Fruit fly (Drosophila melanogaster): ENCODE data around the gene Zdhhc8.

Zdhhc8 gene

DNA sequence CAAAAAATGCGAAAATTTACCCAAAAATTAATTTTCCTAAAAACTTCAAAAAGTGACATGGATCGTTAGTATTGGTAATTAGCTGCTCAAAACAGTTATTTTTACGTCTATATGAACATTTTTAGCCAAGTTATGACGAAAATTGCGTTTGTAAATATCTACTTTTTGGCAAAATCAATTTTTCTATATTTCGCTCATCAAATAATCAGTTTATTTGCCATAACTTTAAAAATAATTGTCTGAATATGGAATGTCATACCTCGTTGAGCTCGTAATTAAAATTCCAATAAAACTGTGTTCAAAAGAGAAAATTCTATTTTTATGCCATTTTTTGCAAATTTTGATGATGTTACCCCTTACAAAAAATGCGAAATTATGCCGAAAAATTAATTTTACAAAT is 59.5 kb downstream of the Zdhhc8 start:
- TF ChIP-seq Dfd (GFP tag; optimal IDR thresholded peaks at IDR 0.05) (peak; percentile 92), tai (GFP tag; optimal IDR thresholded peaks at IDR 0.05) (no peak)

DNA sequence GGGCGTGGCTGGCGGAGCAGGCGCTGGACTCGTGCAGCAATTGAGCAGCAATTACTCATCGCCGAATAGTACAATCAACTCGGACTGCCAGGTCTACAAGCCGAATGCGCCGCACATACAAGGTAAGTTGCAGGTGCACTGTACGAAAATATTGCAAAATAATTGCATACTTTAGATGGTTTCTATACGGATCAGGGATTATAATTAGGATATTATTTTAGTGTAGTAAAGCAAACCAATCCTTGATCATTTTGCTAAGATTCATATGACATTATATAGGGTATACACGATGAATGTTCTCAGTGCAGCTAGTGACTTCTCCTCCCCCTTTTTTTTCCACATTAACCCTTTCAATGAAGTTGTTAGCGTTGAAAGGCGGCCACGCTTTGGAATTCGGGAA is 60.5 kb downstream of the Zdhhc8 start:
- TF ChIP-seq h (GFP tag; optimal IDR thresholded peaks at IDR 0.05) (peak; percentile 9), jim (GFP tag; optimal IDR thresholded peaks at IDR 0.05) (no peak)

DNA sequence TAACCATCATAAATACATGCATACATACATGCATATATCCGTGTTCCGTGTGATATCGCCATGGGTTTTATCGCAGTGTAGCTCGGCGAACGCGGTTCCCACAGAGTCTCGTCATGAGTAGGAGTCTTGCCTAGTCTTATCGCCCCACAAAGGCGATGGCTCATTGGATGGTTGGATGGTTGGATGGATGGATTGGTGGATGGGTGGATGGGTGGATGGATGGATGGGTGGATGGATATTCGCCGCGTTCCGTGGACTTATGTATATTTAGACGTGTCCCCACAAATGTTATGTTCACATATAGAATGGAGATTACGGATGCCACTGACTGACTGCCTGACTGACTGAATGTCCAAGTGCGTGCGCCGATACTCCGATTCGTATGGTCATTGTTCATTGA is 64.8 kb downstream of the Zdhhc8 start:
- TF ChIP-seq rgr (GFP tag; optimal IDR thresholded peaks at IDR 0.05) (no peak), sage (GFP tag; optimal IDR thresholded peaks at IDR 0.05) (no peak), Rel (GFP tag; optimal IDR thresholded peaks at IDR 0.05) (no peak), Rel (tag; optimal IDR thresholded peaks at IDR 0.05) (no peak), dsf (GFP tag; optimal IDR thresholded peaks at IDR 0.05; ENCODE audit: borderline replicate concordance) (no peak), usp (GFP tag; optimal IDR thresholded peaks at IDR 0.05) (no peak), pan (optimal IDR thresholded peaks at IDR 0.05) (no peak), dmrt93B (GFP tag; optimal IDR thresholded peaks at IDR 0.05) (no peak), Mio (GFP tag; optimal IDR thresholded peaks at IDR 0.05) (no peak), br (GFP tag; optimal IDR thresholded peaks at IDR 0.05) (no peak), ey (GFP tag; optimal IDR thresholded peaks at IDR 0.05) (no peak), jim (GFP tag; optimal IDR thresholded peaks at IDR 0.05) (no peak), CG9705 (GFP tag; optimal IDR thresholded peaks at IDR 0.05) (no peak), Hr83 (GFP tag; optimal IDR thresholded peaks at IDR 0.05; ENCODE audit: poor library complexity, severe bottlenecking) (no peak), Myc (optimal IDR thresholded peaks at IDR 0.05) (no peak), sv (GFP tag; optimal IDR thresholded peaks at IDR 0.05) (no peak), Hnf4 (GFP tag; optimal IDR thresholded peaks at IDR 0.05) (no peak), Dif (GFP tag; optimal IDR thresholded peaks at IDR 0.05; ENCODE audit: partially characterized antibody) (no peak), foxo (GFP tag; optimal IDR thresholded peaks at IDR 0.05) (no peak)

DNA sequence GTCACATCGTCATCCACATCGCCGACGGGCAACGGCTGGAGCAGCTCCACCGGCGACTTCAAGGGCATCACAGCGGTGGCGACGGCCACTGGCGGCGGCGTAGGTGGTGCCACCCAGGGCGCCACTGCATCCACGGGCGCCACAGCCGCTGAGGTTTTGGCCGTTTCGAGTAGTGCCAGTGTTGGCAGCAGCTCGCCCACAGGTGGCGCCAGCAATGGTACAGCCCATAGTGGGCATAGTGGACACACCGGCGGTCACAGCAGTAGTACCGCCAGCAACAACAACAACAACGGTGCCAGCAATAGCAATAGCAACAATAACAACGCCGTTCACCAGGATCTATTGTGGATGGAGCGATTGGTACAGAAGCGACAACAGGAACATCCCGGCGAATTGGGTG is 69.6 kb downstream of the Zdhhc8 start:
- TF ChIP-seq ey (GFP tag; optimal IDR thresholded peaks at IDR 0.05) = no peak
- no peak for TF ChIP-seq Dif (GFP tag; optimal IDR thresholded peaks at IDR 0.05; ENCODE audit: partially characterized antibody)
- no peak for TF ChIP-seq GATAd (GFP tag; optimal IDR thresholded peaks at IDR 0.05)
- no peak for TF ChIP-seq foxo (GFP tag; optimal IDR thresholded peaks at IDR 0.05)
- no peak for TF ChIP-seq OdsH (GFP tag; optimal IDR thresholded peaks at IDR 0.05)
- no peak for TF ChIP-seq dsf (GFP tag; optimal IDR thresholded peaks at IDR 0.05; ENCODE audit: borderline replicate concordance)
- no peak for TF ChIP-seq woc (GFP tag; optimal IDR thresholded peaks at IDR 0.05)
- TF ChIP-seq sv (GFP tag; optimal IDR thresholded peaks at IDR 0.05) = no peak
- TF ChIP-seq Rel (GFP tag; optimal IDR thresholded peaks at IDR 0.05) = no peak
- no peak for TF ChIP-seq Rel (tag; optimal IDR thresholded peaks at IDR 0.05)
- TF ChIP-seq br (GFP tag; optimal IDR thresholded peaks at IDR 0.05) = no peak
- TF ChIP-seq CG32264 (GFP tag; optimal IDR thresholded peaks at IDR 0.05) = no peak
- no peak for TF ChIP-seq CrebA (GFP tag; optimal IDR thresholded peaks at IDR 0.05; ENCODE audit: borderline replicate concordance)

DNA sequence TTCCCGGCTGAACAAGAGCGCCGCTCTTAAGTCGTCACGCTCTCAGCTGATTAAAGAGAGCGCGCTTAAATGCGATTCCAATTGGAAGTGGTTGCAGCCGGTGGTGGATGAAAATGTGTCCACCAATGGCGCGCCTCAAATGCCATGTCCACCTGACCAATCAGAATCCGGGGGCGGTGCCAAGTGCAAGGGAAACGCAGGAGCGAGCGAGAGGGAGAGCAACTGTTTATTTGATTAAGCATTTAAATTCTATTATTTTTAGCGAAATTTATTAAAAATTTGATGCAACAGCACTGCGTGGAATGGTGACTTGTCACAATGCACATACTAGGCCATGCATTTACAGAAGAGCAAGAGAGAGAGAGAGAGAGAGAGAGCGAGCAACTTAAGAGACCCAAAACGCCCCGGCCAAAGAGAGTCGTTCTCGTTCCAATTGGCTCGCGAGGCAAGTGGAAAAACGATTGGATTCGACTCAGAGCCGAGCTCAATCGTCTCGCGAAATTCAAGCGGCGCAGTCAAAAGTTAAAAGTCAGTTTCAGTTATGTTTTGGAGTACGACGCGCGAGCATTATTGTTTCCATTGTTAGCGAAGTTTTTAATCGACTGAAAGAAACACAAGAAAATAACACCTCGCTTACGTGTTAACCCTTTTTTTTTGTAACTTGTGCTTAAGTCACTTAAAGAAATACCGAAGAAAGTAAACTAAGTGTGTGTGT is 71.8 kb downstream of the Zdhhc8 start, which contains the start of gene lz:
Gene lz (plus strand): TSS at position 626 of the 715 bp plus-strand sequence.
- TF ChIP-seq tai (GFP tag; optimal IDR thresholded peaks at IDR 0.05) (no peak), psq (GFP tag; optimal IDR thresholded peaks at IDR 0.05) (no peak), pan (optimal IDR thresholded peaks at IDR 0.05) (no peak), Dif (GFP tag; optimal IDR thresholded peaks at IDR 0.05; ENCODE audit: partially characterized antibody) (peak; percentile 80), dl (GFP tag; optimal IDR thresholded peaks at IDR 0.05; ENCODE audit: insufficient read depth in 1 of 2, partially characterized antibody in 2 of 2) (peak; percentile 44 to 52), Hr83 (GFP tag; optimal IDR thresholded peaks at IDR 0.05; ENCODE audit: poor library complexity, severe bottlenecking) (no peak), ey (GFP tag; optimal IDR thresholded peaks at IDR 0.05) (no peak), rgr (GFP tag; optimal IDR thresholded peaks at IDR 0.05) (no peak)

DNA sequence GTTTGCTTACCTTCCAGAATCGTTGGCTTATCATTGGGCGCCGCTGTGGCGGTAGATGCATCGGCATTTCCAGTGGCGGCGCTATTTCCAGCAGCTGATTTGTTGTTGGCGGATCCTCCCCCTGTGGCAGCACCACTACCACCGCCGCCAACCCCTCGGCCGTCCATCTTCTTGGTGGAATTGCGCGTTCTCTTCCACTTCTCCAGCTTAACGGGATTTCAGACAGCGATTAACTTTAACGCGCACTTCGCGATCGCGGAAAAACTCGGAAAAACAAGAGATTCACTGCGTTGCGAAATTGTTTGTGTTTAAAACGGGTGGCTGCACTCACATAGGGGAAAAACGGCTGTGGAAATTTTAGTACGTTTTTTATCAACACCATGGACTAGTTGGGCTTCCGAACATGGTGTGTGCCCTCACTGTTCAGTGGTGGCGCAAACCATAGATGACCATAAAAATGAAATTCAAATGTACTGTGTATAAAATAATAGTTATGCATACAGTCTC is 73.2 kb downstream of the Zdhhc8 start, which contains the start of gene c11.1:
Gene c11.1 (minus strand): TSS at position 335 of the 507 bp plus-strand sequence.
- peak; percentile 0 for TF ChIP-seq Sp1 (GFP tag; optimal IDR thresholded peaks at IDR 0.05)
- no peak for TF ChIP-seq Rel (GFP tag; optimal IDR thresholded peaks at IDR 0.05)
- TF ChIP-seq Rel (tag; optimal IDR thresholded peaks at IDR 0.05) = peak; percentile 91
- peak; percentile 43 for TF ChIP-seq Myc (optimal IDR thresholded peaks at IDR 0.05)
- peak; percentile 3 for TF ChIP-seq h (GFP tag; optimal IDR thresholded peaks at IDR 0.05)
- TF ChIP-seq Hnf4 (GFP tag; optimal IDR thresholded peaks at IDR 0.05) = no peak

Measured in whole organism, wandering third instar larva.